Fruit fly (Drosophila melanogaster) whole organism, embryonic: ENCODE data around the gene Osi18.

Experiments
- Atf3 ChIP-seq: fragments of 200-800 bp; sonication (Bioruptor generic); optimal IDR thresholded peaks from 3 replicates; lab custom pipeline; 2016; ENCODE audit warnings: missing biosample characterization, missing genetic modification characterization
- BtbVII ChIP-seq: fragments of 200-800 bp; sonication (Bioruptor generic); optimal IDR thresholded peaks from 3 replicates; lab custom pipeline; 2017; ENCODE audit warnings: missing biosample characterization, mild to moderate bottlenecking, missing genetic modification characterization
- CG12744 ChIP-seq: fragments of 200-800 bp; sonication (Bioruptor generic); optimal IDR thresholded peaks from 2 replicates; lab custom pipeline; 2016; ENCODE audit warnings: missing biosample characterization, missing genetic modification characterization
- CG12769 ChIP-seq: fragments of 200-800 bp; sonication (Bioruptor generic); optimal IDR thresholded peaks from 2 replicates; lab custom pipeline; 2019; ENCODE audit warnings: missing biosample characterization, mild to moderate bottlenecking, missing genetic modification characterization, moderate library complexity
- CG14710 ChIP-seq: fragments of 200-800 bp; sonication (Bioruptor generic); optimal IDR thresholded peaks from 3 replicates; lab custom pipeline; 2019; ENCODE audit warnings: missing biosample characterization, mild to moderate bottlenecking, missing genetic modification characterization, moderate library complexity
- CG14965 ChIP-seq: fragments of 200-800 bp; sonication (Bioruptor generic); optimal IDR thresholded peaks from 2 replicates; lab custom pipeline; 2016; ENCODE audit warnings: missing biosample characterization, missing genetic modification characterization, borderline replicate concordance
- CG15269 ChIP-seq: fragments of 200-800 bp; sonication (Bioruptor generic); optimal IDR thresholded peaks from 2 replicates; lab custom pipeline; 2018; ENCODE audit warnings: missing biosample characterization, mild to moderate bottlenecking, missing genetic modification characterization, moderate library complexity
- CG17385 ChIP-seq: fragments of 200-800 bp; sonication (Bioruptor generic); optimal IDR thresholded peaks from 3 replicates; lab custom pipeline; 2018; ENCODE audit warnings: missing biosample characterization, mild to moderate bottlenecking, missing genetic modification characterization
- CG17829 ChIP-seq: fragments of 200-800 bp; optimal IDR thresholded peaks from 2 replicates; lab custom pipeline; 2019; ENCODE audit warnings: missing biosample characterization, mild to moderate bottlenecking, missing genetic modification characterization, moderate library complexity
- CG18599 ChIP-seq: fragments of 200-800 bp; sonication (Bioruptor generic); optimal IDR thresholded peaks from 3 replicates; lab custom pipeline; 2017; ENCODE audit warnings: missing biosample characterization, missing genetic modification characterization, mild to moderate bottlenecking, moderate library complexity, missing genetic modification reagents
- CG34224 ChIP-seq: fragments of 200-800 bp; sonication (Bioruptor generic); IDR thresholded peaks from 3 replicates; pipeline ENCODE4 v1.3.6; 2022; ENCODE audit warnings: missing biosample characterization, missing genetic modification characterization; ENCODE audit not compliant: partially characterized antibody
- CG42726 ChIP-seq: fragments of 200-800 bp; sonication (Bioruptor generic); IDR thresholded peaks from 2 replicates; pipeline ENCODE4 v1.3.6; 2022; ENCODE audit warnings: missing biosample characterization, missing genetic modification characterization; ENCODE audit not compliant: partially characterized antibody
- CG4404 ChIP-seq: fragments of 200-800 bp; sonication (Bioruptor generic); IDR thresholded peaks from 2 replicates; pipeline ENCODE4 v1.3.6; 2022; ENCODE audit warnings: missing biosample characterization, missing genetic modification characterization
- CG4424 ChIP-seq: fragments of 200-800 bp; sonication (Bioruptor generic); optimal IDR thresholded peaks from 3 replicates; lab custom pipeline; 2016; ENCODE audit warnings: missing biosample characterization, missing genetic modification characterization
- Chrac-16 ChIP-seq: fragments of 200-800 bp; sonication (Bioruptor generic); optimal IDR thresholded peaks from 3 replicates; lab custom pipeline; 2016; ENCODE audit warnings: missing biosample characterization, missing genetic modification characterization
- Dad ChIP-seq: fragments of 200-800 bp; sonication (Bioruptor generic); optimal IDR thresholded peaks from 3 replicates; lab custom pipeline; 2016; ENCODE audit warnings: missing biosample characterization, missing genetic modification characterization
- Dek ChIP-seq: fragments of 200-800 bp; sonication (Bioruptor generic); optimal IDR thresholded peaks from 3 replicates; lab custom pipeline; 2019; ENCODE audit warnings: missing biosample characterization, mild to moderate bottlenecking, missing genetic modification characterization, moderate library complexity
- Ets97D ChIP-seq: fragments of 200-800 bp; sonication (Bioruptor generic); optimal IDR thresholded peaks from 3 replicates; lab custom pipeline; 2016; ENCODE audit warnings: missing biosample characterization, missing genetic modification characterization
- HmgZ ChIP-seq: fragments of 200-800 bp; sonication (Bioruptor generic); optimal IDR thresholded peaks from 2 replicates; lab custom pipeline; 2018; ENCODE audit warnings: missing biosample characterization, mild to moderate bottlenecking, missing genetic modification characterization
- Hr78 ChIP-seq, 2 experiments: fragments of 200-800 bp in 1 of 2; fragments of >200 bp in 1 of 2; sonication (Bioruptor generic) in 1 of 2; optimal IDR thresholded peaks; 2 replicates each; lab custom pipeline; 2017 to 2019; ENCODE audit warnings: missing biosample characterization in 2 of 2, missing genetic modification characterization in 2 of 2, mild to moderate bottlenecking in 1 of 2, moderate library complexity in 1 of 2
- Kr ChIP-seq: fragments of 200-800 bp; sonication (Bioruptor generic); optimal IDR thresholded peaks from 2 replicates; lab custom pipeline; 2017; ENCODE audit warnings: missing biosample characterization, mild to moderate bottlenecking, missing genetic modification characterization
- Poxn ChIP-seq: fragments of 200-800 bp; sonication (Bioruptor generic); IDR thresholded peaks from 2 replicates; pipeline ENCODE4 v1.3.6; 2022; ENCODE audit warnings: missing biosample characterization, missing genetic modification characterization
- Ptx1 ChIP-seq: fragments of 200-800 bp; sonication (Bioruptor generic); IDR thresholded peaks from 2 replicates; pipeline ENCODE4 v1.3.6; 2022; ENCODE audit warnings: missing biosample characterization, missing genetic modification characterization
- Scr ChIP-seq: fragments of 200-800 bp; sonication (Bioruptor generic); IDR thresholded peaks from 2 replicates; pipeline ENCODE4 v1.3.6; 2022; ENCODE audit warnings: missing biosample characterization, missing genetic modification characterization; ENCODE audit not compliant: partially characterized antibody
- Sin3A ChIP-seq: fragments of >200 bp; optimal IDR thresholded peaks from 2 replicates; lab custom pipeline; 2018
- Taf1 ChIP-seq: fragments of 200-800 bp; sonication (Bioruptor generic); IDR thresholded peaks from 2 replicates; pipeline ENCODE4 v1.3.6; 2022; ENCODE audit warnings: missing biosample characterization, missing genetic modification characterization
- ash1 ChIP-seq: fragments of 200-800 bp; sonication (Bioruptor generic); optimal IDR thresholded peaks from 2 replicates; lab custom pipeline; 2018; ENCODE audit warnings: missing biosample characterization, mild to moderate bottlenecking, missing genetic modification characterization
- bcd ChIP-seq: fragments of 200-800 bp; sonication (Bioruptor generic); optimal IDR thresholded peaks from 2 replicates; lab custom pipeline; 2017; ENCODE audit warnings: missing biosample characterization, mild to moderate bottlenecking, missing genetic modification characterization
- cad ChIP-seq: fragments of >200 bp; optimal IDR thresholded peaks from 2 replicates; lab custom pipeline; 2017; ENCODE audit warnings: missing biosample characterization, missing genetic modification characterization
- cas ChIP-seq: fragments of 200-800 bp; sonication (Bioruptor generic); IDR thresholded peaks from 2 replicates; pipeline ENCODE4 v1.3.6; 2022; ENCODE audit warnings: missing biosample characterization, missing genetic modification characterization
- cato ChIP-seq: fragments of 200-800 bp; sonication (Bioruptor generic); optimal IDR thresholded peaks from 2 replicates; lab custom pipeline; 2016; ENCODE audit warnings: missing biosample characterization, missing genetic modification characterization, borderline replicate concordance
- chif ChIP-seq, 2 experiments: fragments of 200-800 bp; sonication (Bioruptor generic); optimal IDR thresholded peaks; 3 replicates each; lab custom pipeline; 2016; ENCODE audit warnings: missing biosample characterization in 2 of 2, missing genetic modification characterization in 2 of 2
- chm ChIP-seq: fragments of 200-800 bp; sonication (Bioruptor generic); IDR thresholded peaks from 2 replicates; pipeline ENCODE4 v1.3.6; 2022; ENCODE audit warnings: missing biosample characterization, missing genetic modification characterization
- dm ChIP-seq: fragments of 200-800 bp; sonication (Bioruptor generic); optimal IDR thresholded peaks from 3 replicates; lab custom pipeline; 2016; ENCODE audit warnings: missing biosample characterization, missing genetic modification characterization
- dysf ChIP-seq: fragments of 200-800 bp; sonication (Bioruptor generic); IDR thresholded peaks from 3 replicates; pipeline ENCODE4 v1.3.6; 2022; ENCODE audit warnings: missing biosample characterization, missing genetic modification characterization
- fd96Cb ChIP-seq: fragments of 200-800 bp; sonication (Bioruptor generic); optimal IDR thresholded peaks from 2 replicates; lab custom pipeline; 2018; ENCODE audit warnings: missing biosample characterization, mild to moderate bottlenecking, missing genetic modification characterization, moderate library complexity
- gfzf ChIP-seq: fragments of 200-800 bp; sonication (Bioruptor generic); optimal IDR thresholded peaks from 2 replicates; lab custom pipeline; 2016; ENCODE audit warnings: missing biosample characterization, mild to moderate bottlenecking, missing genetic modification characterization, moderate library complexity
- ham ChIP-seq: fragments of 200-800 bp; sonication (Bioruptor generic); IDR thresholded peaks from 2 replicates; pipeline ENCODE4 v1.3.6; 2022; ENCODE audit warnings: missing biosample characterization, missing genetic modification characterization
- hb ChIP-seq: fragments of 200-800 bp; sonication (Bioruptor generic); IDR thresholded peaks from 3 replicates; pipeline ENCODE4 v1.3.6; 2022; ENCODE audit warnings: missing biosample characterization, missing genetic modification characterization; ENCODE audit not compliant: partially characterized antibody
- ken ChIP-seq: fragments of 200-800 bp; sonication (Bioruptor generic); IDR thresholded peaks from 3 replicates; pipeline ENCODE4 v1.3.6; 2022; ENCODE audit warnings: missing biosample characterization, missing genetic modification characterization
- nom ChIP-seq: fragments of 200-800 bp; sonication (Bioruptor generic); optimal IDR thresholded peaks from 2 replicates; lab custom pipeline; 2017; ENCODE audit warnings: missing biosample characterization, missing genetic modification characterization, mild to moderate bottlenecking, moderate library complexity, missing genetic modification reagents
- phol ChIP-seq: fragments of 200-800 bp; sonication (Bioruptor generic); optimal IDR thresholded peaks from 3 replicates; lab custom pipeline; 2018; ENCODE audit warnings: missing biosample characterization, mild to moderate bottlenecking, missing genetic modification characterization, moderate library complexity
- pros ChIP-seq: fragments of 200-800 bp; sonication (Bioruptor generic); optimal IDR thresholded peaks from 3 replicates; lab custom pipeline; 2019; ENCODE audit warnings: missing biosample characterization, mild to moderate bottlenecking, missing genetic modification characterization, moderate library complexity
- ro ChIP-seq: fragments of 200-800 bp; sonication (Bioruptor generic); IDR thresholded peaks from 2 replicates; pipeline ENCODE4 v1.3.6; 2022; ENCODE audit warnings: missing biosample characterization, missing genetic modification characterization
- row ChIP-seq: fragments of 200-800 bp; sonication (Bioruptor generic); IDR thresholded peaks from 3 replicates; pipeline ENCODE4 v1.3.6; 2022; ENCODE audit warnings: missing biosample characterization, missing genetic modification characterization
- run ChIP-seq: fragments of 200-800 bp; sonication (Bioruptor generic); optimal IDR thresholded peaks from 3 replicates; lab custom pipeline; 2018; ENCODE audit warnings: missing biosample characterization, mild to moderate bottlenecking, missing genetic modification characterization
- sc ChIP-seq, 3 experiments: fragments of >200 bp in 2 of 3; fragments of 200-800 bp in 1 of 3; sonication (Bioruptor generic) in 1 of 3; optimal IDR thresholded peaks; 2 replicates in 2 of 3; 3 replicates in 1 of 3; lab custom pipeline; 2017; ENCODE audit warnings: mild to moderate bottlenecking in 1 of 3, missing biosample characterization in 1 of 3, missing genetic modification characterization in 1 of 3, missing genetic modification reagents in 1 of 3
- sob ChIP-seq: fragments of 200-800 bp; sonication (Bioruptor generic); IDR thresholded peaks from 2 replicates; pipeline ENCODE4 v1.3.6; 2022; ENCODE audit warnings: missing biosample characterization, missing genetic modification characterization
- tio ChIP-seq: fragments of 200-800 bp; sonication (Bioruptor generic); optimal IDR thresholded peaks from 2 replicates; lab custom pipeline; 2017; ENCODE audit warnings: missing biosample characterization, missing genetic modification characterization, inconsistent platforms
- zfh2 ChIP-seq: fragments of 200-800 bp; sonication (Bioruptor generic); optimal IDR thresholded peaks from 2 replicates; lab custom pipeline; 2016; ENCODE audit warnings: missing biosample characterization, missing genetic modification characterization

The Osi18 gene

dm6 chr3R:6368100-6368499, 38.1 kb downstream of the Osi18 start, which contains the start of gene CG42724 (continued):
- TF ChIP-seq pros: no peak
- TF ChIP-seq phol: peak; percentile 54
- TF ChIP-seq Hr78 (GFP tag; optimal IDR thresholded peaks at IDR 0.05; lab: Kevin White, UChicago): no peak
- TF ChIP-seq Dad: peak; percentile 55
- TF ChIP-seq Sin3A (lab: Kevin White, UChicago): peak; percentile 83
- TF ChIP-seq chm: no peak
- TF ChIP-seq bcd (GFP tag; lab: Kevin White, UChicago): peak; percentile 9
- no peak for TF ChIP-seq cad (GFP tag; lab: Kevin White, UChicago)
- peak; percentile 63; the same call in 2 of the 3 replicates for TF ChIP-seq ken (GFP tag; lab: Robert Waterston, UW)
- TF ChIP-seq CG34224 (GFP tag; lab: Robert Waterston, UW): no peak
- peak; percentile 53 for TF ChIP-seq Atf3 (GFP tag; lab: Kevin White, UChicago)
- no peak for TF ChIP-seq Poxn (GFP tag; lab: Robert Waterston, UW)
- peak; percentile 52; the same call in 2 of the 3 replicates for TF ChIP-seq dysf (GFP tag; lab: Robert Waterston, UW)
- TF ChIP-seq tio (GFP tag; lab: Kevin White, UChicago): no peak
- TF ChIP-seq CG14710 (tag; lab: Kevin White, UChicago): no peak
- no peak for TF ChIP-seq CG42726
- no peak for TF ChIP-seq CG12769
- TF ChIP-seq CG14965 (GFP tag; lab: Kevin White, UChicago): no peak
- no peak for TF ChIP-seq gfzf (GFP tag; lab: Kevin White, UChicago)
- no peak for TF ChIP-seq ro (GFP tag; lab: Robert Waterston, UW)
- peak; percentile 89 for TF ChIP-seq row (GFP tag; lab: Robert Waterston, UW)
- TF ChIP-seq CG17385: no peak
- TF ChIP-seq nom: no peak
- TF ChIP-seq dm (GFP tag; lab: Kevin White, UChicago): peak; percentile 69
- TF ChIP-seq CG4404 (GFP tag; lab: Robert Waterston, UW): no peak
- TF ChIP-seq Taf1 (GFP tag; lab: Robert Waterston, UW): no peak
- no peak for TF ChIP-seq BtbVII (GFP tag; lab: Kevin White, UChicago)
- TF ChIP-seq Dek (tag; lab: Kevin White, UChicago): no peak
- TF ChIP-seq Chrac-16 (GFP tag; lab: Kevin White, UChicago): peak; percentile 71
- peak; percentile 74 for TF ChIP-seq Ptx1 (GFP tag; lab: Robert Waterston, UW)
- TF ChIP-seq CG18599 (GFP tag; lab: Kevin White, UChicago): no peak
- no peak for TF ChIP-seq fd96Cb
- no peak for TF ChIP-seq ham (GFP tag; lab: Robert Waterston, UW)
- TF ChIP-seq Scr (GFP tag; lab: Robert Waterston, UW): peak; percentile 35
- TF ChIP-seq run (tag; lab: Kevin White, UChicago): no peak
- peak; percentile 45 for TF ChIP-seq sob (GFP tag; lab: Robert Waterston, UW)
- no peak for TF ChIP-seq cas
- no peak for TF ChIP-seq Kr
- TF ChIP-seq HmgZ (tag; lab: Kevin White, UChicago): peak; percentile 59
- TF ChIP-seq CG4424 (GFP tag; lab: Kevin White, UChicago): peak; percentile 19
- TF ChIP-seq cato (GFP tag; lab: Kevin White, UChicago): no peak
- peak; percentile 79 for TF ChIP-seq zfh2 (GFP tag; lab: Kevin White, UChicago)
- TF ChIP-seq ash1: no peak
- TF ChIP-seq CG15269 (tag; lab: Kevin White, UChicago): no peak
- TF ChIP-seq hb (GFP tag; lab: Robert Waterston, UW): no peak
- TF ChIP-seq CG17829 (tag; lab: Kevin White, UChicago): no peak
- TF ChIP-seq Ets97D (GFP tag; lab: Kevin White, UChicago): peak; percentile 80
- TF ChIP-seq sc (optimal IDR thresholded peaks at IDR 0.05; lab: Kevin White, UChicago): no peak
- no peak for TF ChIP-seq sc (GFP tag; optimal IDR thresholded peaks at IDR 0.05; lab: Kevin White, UChicago)
- TF ChIP-seq chif (GFP tag; optimal IDR thresholded peaks at IDR 0.05; lab: Kevin White, UChicago): peak; percentile 32 to 65
- peak; percentile 36 for TF ChIP-seq CG12744 (GFP tag; lab: Kevin White, UChicago)
